Worm (Caenorhabditis elegans): ENCODE results near the gene clh-2.
A peak's percentile ranks its signal among the peaks of the same experiment; 100 is the strongest.

The clh-2 gene

DNA sequence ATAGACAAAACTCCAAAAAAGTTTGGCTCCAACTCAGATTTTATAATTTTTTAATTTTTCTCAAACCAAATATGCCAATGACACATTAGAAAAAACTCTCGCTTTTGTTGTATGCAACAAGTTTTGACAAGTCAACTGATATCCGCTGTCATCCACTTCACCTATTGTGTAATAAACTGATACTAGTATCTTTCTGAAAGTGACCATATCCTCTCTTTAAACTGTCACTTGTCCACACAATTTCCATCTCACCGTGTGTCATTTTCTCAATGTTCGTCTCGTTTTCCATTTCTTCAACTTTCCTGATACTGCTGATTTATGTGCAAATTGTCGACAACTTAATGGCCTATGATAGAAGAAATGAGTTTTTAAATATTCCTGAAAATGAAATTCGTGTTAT is 31.4 kb downstream of the clh-2 start, which contains the start of the genes C33B4.5 and C33B4.4:
Gene C33B4.5, plus strand, starts transcription at position 270 of the 400 bp plus-strand sequence.
Gene C33B4.4, minus strand, starts transcription at position 385 of the 400 bp plus-strand sequence.
- TF ChIP-seq ztf-18 (tag; optimal IDR thresholded peaks at IDR 0.05) (no peak), snpc-1.1 (tag; optimal IDR thresholded peaks at IDR 0.05; ENCODE audit: insufficient read depth) (no peak), nfya-2 (GFP tag; IDR thresholded peaks at IDR 0.05) (no peak), egrh-3 (GFP tag; IDR thresholded peaks at IDR 0.05) (no peak), snpc-1.3 (tag; optimal IDR thresholded peaks at IDR 0.05; ENCODE audit: insufficient read depth) (no peak), rpc-1 (optimal IDR thresholded peaks at IDR 0.05) (no peak), rpc-1 (tag; optimal IDR thresholded peaks at IDR 0.05) (no peak), F33H1.4 (GFP tag; IDR thresholded peaks at IDR 0.05) (no peak), die-1 (tag; optimal IDR thresholded peaks at IDR 0.05) (no peak), cebp-1 (GFP tag; IDR thresholded peaks at IDR 0.05) (no peak), cebp-1 (tag; optimal IDR thresholded peaks at IDR 0.05) (no peak), lin-26 (GFP tag; IDR thresholded peaks at IDR 0.05) (no peak), F10E7.11 (tag; optimal IDR thresholded peaks at IDR 0.05) (no peak), snpc-3.4 (tag; optimal IDR thresholded peaks at IDR 0.05) (no peak), ztf-22 (GFP tag; optimal IDR thresholded peaks at IDR 0.05) (no peak), lag-1 (GFP tag; IDR thresholded peaks at IDR 0.05) (no peak), mxl-1 (tag; optimal IDR thresholded peaks at IDR 0.05) (no peak), pha-4 (tag; optimal IDR thresholded peaks at IDR 0.05) (no peak), rec-8 (tag; optimal IDR thresholded peaks at IDR 0.05) (no peak), ceh-58 (GFP tag; IDR thresholded peaks at IDR 0.05) (no peak)

DNA sequence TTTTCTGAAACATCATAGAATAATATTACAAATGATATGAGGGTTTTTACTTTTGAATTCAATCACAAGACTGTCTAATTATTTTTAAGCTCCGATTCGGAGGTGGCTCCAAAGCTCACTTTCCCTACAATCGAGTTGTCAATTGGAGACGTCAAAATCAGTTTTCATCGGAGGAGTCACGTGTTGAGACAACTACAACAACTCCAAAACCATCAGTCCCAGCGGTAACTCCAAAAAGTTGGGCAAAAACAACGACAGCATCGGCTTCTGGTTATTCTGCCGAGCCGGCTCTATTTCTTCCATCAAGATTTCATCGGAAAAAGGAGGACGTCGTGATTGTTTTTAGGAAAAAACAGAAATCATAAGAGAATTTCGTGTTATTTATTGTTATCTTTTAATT is 32.4 kb downstream of the clh-2 start:
- TF ChIP-seq ztf-28 (GFP tag; IDR thresholded peaks at IDR 0.05) (no peak), F57A8.1 (GFP tag; optimal IDR thresholded peaks at IDR 0.05) (no peak), attf-3 (GFP tag; conservative IDR thresholded peaks at IDR 0.05) (no peak), ztf-26 (tag; optimal IDR thresholded peaks at IDR 0.05) (no peak), snpc-3.4 (tag; optimal IDR thresholded peaks at IDR 0.05) (no peak), F39B2.1 (GFP tag; IDR thresholded peaks at IDR 0.05) (no peak), ama-1 (optimal IDR thresholded peaks at IDR 0.05) (no peak), ama-1 (GFP tag; optimal IDR thresholded peaks at IDR 0.05) (no peak), attf-6 (GFP tag; IDR thresholded peaks at IDR 0.05) (no peak), chd-7 (tag; optimal IDR thresholded peaks at IDR 0.05) (no peak), hlh-26 (GFP tag; conservative IDR thresholded peaks at IDR 0.05) (no peak), fkh-3 (tag; optimal IDR thresholded peaks at IDR 0.05) (no peak), lin-40 (tag; optimal IDR thresholded peaks at IDR 0.05) (no peak), ztf-6 (GFP tag; IDR thresholded peaks at IDR 0.05) (no peak), F33H1.4 (GFP tag; IDR thresholded peaks at IDR 0.05) (no peak), cebp-1 (GFP tag; IDR thresholded peaks at IDR 0.05) (no peak), cebp-1 (tag; optimal IDR thresholded peaks at IDR 0.05) (no peak), nhr-179 (tag; optimal IDR thresholded peaks at IDR 0.05) (no peak), ceh-58 (GFP tag; IDR thresholded peaks at IDR 0.05) (no peak), K11D2.4 (GFP tag; IDR thresholded peaks at IDR 0.05) (no peak)

DNA sequence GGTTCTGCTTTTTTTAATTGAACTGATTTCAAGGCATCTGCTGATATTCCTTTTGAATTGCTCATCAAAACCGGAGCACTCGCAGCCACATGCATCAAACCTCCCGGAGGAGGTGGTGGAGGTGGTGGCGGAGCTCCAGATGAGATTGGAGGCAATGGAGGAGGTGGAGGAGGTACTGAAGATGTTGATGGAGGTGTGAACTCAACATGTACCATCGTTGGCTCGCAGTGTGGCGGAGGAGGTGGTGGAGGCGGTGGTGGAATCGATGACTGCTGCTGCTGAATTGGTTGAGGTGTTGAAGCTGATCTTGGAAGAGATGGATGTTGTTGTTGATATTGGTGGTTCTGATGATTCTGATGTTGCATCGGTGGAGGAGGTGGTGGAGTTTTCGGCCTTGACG is 35.3 kb downstream of the clh-2 start:
- TF ChIP-seq pha-4 (tag; optimal IDR thresholded peaks at IDR 0.05) (no peak), lag-1 (GFP tag; IDR thresholded peaks at IDR 0.05) (no peak), Y67H2A.10 (GFP tag; conservative IDR thresholded peaks at IDR 0.05) (no peak), repo-1 (tag; optimal IDR thresholded peaks at IDR 0.05) (no peak), zfh-2 (GFP tag; conservative IDR thresholded peaks at IDR 0.05) (peak; percentile 73), egrh-3 (GFP tag; IDR thresholded peaks at IDR 0.05) (peak; percentile 8; the same call in 1 of the 2 replicates), athp-1 (tag; optimal IDR thresholded peaks at IDR 0.05) (no peak), nhr-179 (tag; optimal IDR thresholded peaks at IDR 0.05) (no peak), ceh-58 (GFP tag; IDR thresholded peaks at IDR 0.05) (0 out of 2 replicates have a peak, but pooled peaks have one; percentile 24), snpc-4 (GFP tag; optimal IDR thresholded peaks at IDR 0.05) (no peak), snpc-4 (tag; optimal IDR thresholded peaks at IDR 0.05) (no peak), lin-35 (GFP tag; optimal IDR thresholded peaks at IDR 0.05) (no peak), ceh-100 (GFP tag; IDR thresholded peaks at IDR 0.05) (no peak), dox-1 (GFP tag; IDR thresholded peaks at IDR 0.05) (no peak), hmg-20 (GFP tag; IDR thresholded peaks at IDR 0.05) (no peak)
